Worm (Caenorhabditis elegans): Measurements from ENCODE around the gene tos-1.

tos-1 gene

DNA sequence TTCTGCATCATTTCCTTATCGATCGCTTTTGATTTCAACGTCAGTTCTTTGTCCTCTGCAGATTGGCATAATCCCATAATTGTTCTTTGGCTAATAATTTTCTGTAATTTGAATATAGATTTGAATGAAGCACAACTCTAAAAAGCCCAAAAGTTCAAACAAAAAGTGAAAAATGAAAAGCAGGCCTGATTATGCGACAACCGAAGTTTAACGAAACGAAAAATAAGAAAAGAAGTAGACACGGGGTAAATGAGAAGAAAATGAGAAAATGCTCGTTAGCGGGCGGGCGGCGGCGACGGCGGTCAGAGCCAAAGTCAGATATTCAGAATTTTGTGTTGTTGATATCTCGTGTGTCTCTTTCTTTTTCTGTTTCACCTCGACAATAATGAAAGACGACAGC, 15.7 kb upstream of the tos-1 start, which contains the start of gene gpa-3:
TSS of gene gpa-3 (minus strand) at position 101 of the 400 bp plus-strand sequence.
- TF ChIP-seq ceh-9 (tag; optimal IDR thresholded peaks at IDR 0.05), result no peak
- no peak for TF ChIP-seq ztf-4 (tag; optimal IDR thresholded peaks at IDR 0.05)
- TF ChIP-seq mml-1 (tag; optimal IDR thresholded peaks at IDR 0.05), result no peak
- no peak for TF ChIP-seq elt-1 (tag; optimal IDR thresholded peaks at IDR 0.05)
- no peak for TF ChIP-seq tbx-2 (tag; optimal IDR thresholded peaks at IDR 0.05)
- TF ChIP-seq unc-39 (tag; optimal IDR thresholded peaks at IDR 0.05), result no peak
- no peak for TF ChIP-seq pqm-1 (tag; optimal IDR thresholded peaks at IDR 0.05)
- TF ChIP-seq skn-1 (tag; optimal IDR thresholded peaks at IDR 0.05), result no peak

DNA sequence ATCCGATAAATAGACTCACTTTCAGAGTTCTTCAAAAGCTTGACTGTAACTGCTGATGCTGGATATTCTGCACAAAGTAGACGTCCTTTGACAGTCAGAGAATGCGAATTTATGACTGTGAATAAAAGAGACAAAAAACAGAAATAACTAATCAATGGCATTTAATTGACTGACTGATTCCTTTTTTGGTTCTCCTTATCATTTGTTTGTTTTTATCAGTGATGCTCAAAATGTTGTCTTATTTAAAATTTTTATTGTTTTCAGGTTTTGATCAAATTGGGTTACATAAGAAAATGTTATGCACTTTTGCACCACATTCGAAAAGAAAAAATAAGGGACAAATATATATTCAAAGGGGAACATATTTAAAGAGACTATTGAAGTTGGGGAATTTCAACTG, 12.3 kb upstream of the tos-1 start, which contains the start of gene ttr-49:
TSS of gene ttr-49 (minus strand) at position 171 of the 400 bp plus-strand sequence.
- TF ChIP-seq eor-1 (tag; optimal IDR thresholded peaks at IDR 0.05) (no peak), elt-2 (tag; optimal IDR thresholded peaks at IDR 0.05) (peak; percentile 64), pqm-1 (tag; optimal IDR thresholded peaks at IDR 0.05) (peak; percentile 24)

DNA sequence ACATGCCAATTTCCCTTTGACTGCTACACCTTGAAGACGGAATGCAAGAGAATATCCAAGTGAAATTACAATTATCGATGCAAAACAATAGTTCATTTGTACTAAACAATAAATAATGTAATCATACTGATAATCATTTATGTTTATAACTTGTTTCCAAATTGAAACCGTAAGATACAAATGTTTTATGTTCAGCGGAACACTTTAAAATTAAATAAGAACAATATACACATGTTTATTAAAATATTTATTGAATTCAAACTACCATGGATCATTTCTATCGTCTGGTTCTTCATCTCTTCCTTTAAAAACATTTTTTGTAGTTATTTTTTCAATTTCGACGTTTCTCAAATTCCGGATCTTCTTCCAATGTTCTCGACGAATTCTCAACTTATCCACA, 11.4 kb upstream of the tos-1 start, which contains the start of gene ttr-40:
TSS of gene ttr-40 (minus strand) at position 101 of the 400 bp plus-strand sequence.
- TF ChIP-seq ztf-4 (tag; optimal IDR thresholded peaks at IDR 0.05), result no peak
- no peak for TF ChIP-seq daf-12 (tag; optimal IDR thresholded peaks at IDR 0.05)
- TF ChIP-seq nhr-25 (tag; optimal IDR thresholded peaks at IDR 0.05), result no peak
- TF ChIP-seq ama-1 (optimal IDR thresholded peaks at IDR 0.05), result no peak
- no peak for TF ChIP-seq lin-39 (tag; optimal IDR thresholded peaks at IDR 0.05)
- no peak for TF ChIP-seq lsy-12 (tag; optimal IDR thresholded peaks at IDR 0.05)
- no peak for TF ChIP-seq aly-2 (tag; optimal IDR thresholded peaks at IDR 0.05)
- no peak for TF ChIP-seq nhr-23 (tag; optimal IDR thresholded peaks at IDR 0.05)
- no peak for TF ChIP-seq nfya-1 (tag; optimal IDR thresholded peaks at IDR 0.05; ENCODE audit: insufficient read depth)
- no peak for TF ChIP-seq eor-1 (tag; optimal IDR thresholded peaks at IDR 0.05)
- no peak for TF ChIP-seq mdl-1 (tag; optimal IDR thresholded peaks at IDR 0.05)
- TF ChIP-seq egl-5 (tag; optimal IDR thresholded peaks at IDR 0.05), result no peak
- no peak for TF ChIP-seq elt-2 (tag; optimal IDR thresholded peaks at IDR 0.05)
- no peak for TF ChIP-seq ZK546.5 (tag; optimal IDR thresholded peaks at IDR 0.05)
- no peak for TF ChIP-seq unc-39 (tag; optimal IDR thresholded peaks at IDR 0.05)
- no peak for TF ChIP-seq lin-15B (tag; optimal IDR thresholded peaks at IDR 0.05)

DNA sequence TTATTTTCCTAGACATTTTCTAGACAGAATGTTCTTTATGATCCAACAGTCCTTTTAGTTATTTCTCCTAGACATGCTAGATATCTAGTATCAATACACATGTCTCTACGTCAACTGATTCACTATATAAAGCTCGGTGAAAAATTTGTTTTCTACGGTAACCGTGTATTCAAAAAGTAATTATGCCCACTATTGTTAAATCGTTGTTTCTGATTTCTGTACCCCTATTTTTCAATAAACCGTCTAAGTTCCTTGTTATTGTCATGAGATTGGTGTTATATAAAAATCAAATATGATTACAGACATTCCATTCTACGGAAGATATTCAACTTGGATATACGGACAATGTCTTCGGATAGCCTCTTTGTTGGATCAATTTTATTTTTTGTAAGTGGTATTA, 8.9 kb upstream of the tos-1 start, which contains the start of gene srx-46:
TSS of gene srx-46 (plus strand) at position 301 of the 400 bp plus-strand sequence.
- TF ChIP-seq mml-1 (tag; optimal IDR thresholded peaks at IDR 0.05) (no peak), egl-27 (tag; optimal IDR thresholded peaks at IDR 0.05) (no peak)

DNA sequence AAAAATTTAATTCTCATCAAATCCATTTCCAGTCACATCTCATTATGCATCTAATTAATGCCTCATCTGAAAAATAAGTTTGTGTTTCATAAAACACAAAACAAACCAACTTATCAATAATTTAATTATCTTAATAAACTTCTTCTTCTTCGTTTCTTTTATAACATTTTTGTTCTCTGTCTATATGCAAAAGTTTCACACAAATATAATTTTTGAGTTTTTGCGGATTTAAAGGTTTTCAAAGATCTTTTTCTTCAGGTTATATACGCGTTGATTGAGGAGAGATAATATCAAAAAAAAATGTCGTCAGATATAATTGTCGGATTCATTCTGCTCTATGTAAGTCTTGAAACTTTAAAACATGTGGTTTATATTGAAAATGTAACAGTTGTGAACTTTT, 5.7 kb upstream of the tos-1 start, which contains the start of gene srx-47:
TSS of gene srx-47 (plus strand) at position 301 of the 400 bp plus-strand sequence.
- TF ChIP-seq lin-15B (tag; optimal IDR thresholded peaks at IDR 0.05) (no peak), nhr-23 (tag; optimal IDR thresholded peaks at IDR 0.05) (no peak), egl-27 (tag; optimal IDR thresholded peaks at IDR 0.05) (no peak), nhr-28 (tag; optimal IDR thresholded peaks at IDR 0.05) (no peak), ceh-9 (tag; optimal IDR thresholded peaks at IDR 0.05) (no peak)

DNA sequence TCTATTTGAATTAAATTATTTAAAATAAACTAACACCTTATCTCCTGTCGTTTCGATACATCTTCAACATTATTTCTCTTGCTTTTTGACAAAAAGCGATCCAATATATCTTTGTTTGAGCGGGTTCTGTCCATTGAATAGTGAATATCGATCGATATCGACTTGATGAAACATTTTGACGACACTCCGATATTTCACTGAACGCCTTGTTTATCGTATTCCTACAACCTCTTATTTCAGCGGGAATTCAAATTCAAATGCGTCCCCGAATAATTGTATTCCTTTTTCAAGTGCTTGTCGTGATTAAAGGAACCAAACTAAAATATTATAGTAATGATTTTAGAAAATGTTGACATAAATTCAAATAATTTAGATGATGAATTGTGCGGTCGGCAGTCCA, 2.8 kb upstream of the tos-1 start, which contains the start of the genes K07B1.7 and try-5:
TSS of gene K07B1.7 (minus strand) at position 159 of the 400 bp plus-strand sequence.
TSS of gene try-5 (plus strand) at position 241 of the 400 bp plus-strand sequence.
- TF ChIP-seq mml-1 (tag; optimal IDR thresholded peaks at IDR 0.05) (no peak), hmg-11 (tag; optimal IDR thresholded peaks at IDR 0.05) (no peak), ztf-4 (tag; optimal IDR thresholded peaks at IDR 0.05) (no peak), snpc-4 (tag; optimal IDR thresholded peaks at IDR 0.05) (no peak), elt-2 (tag; optimal IDR thresholded peaks at IDR 0.05) (no peak), egl-5 (tag; optimal IDR thresholded peaks at IDR 0.05) (peak; percentile 54), ceh-16 (tag; optimal IDR thresholded peaks at IDR 0.05) (no peak), pqm-1 (tag; optimal IDR thresholded peaks at IDR 0.05) (no peak), pha-4 (tag; optimal IDR thresholded peaks at IDR 0.05) (peak; percentile 85), nhr-12 (tag; optimal IDR thresholded peaks at IDR 0.05) (no peak), lin-15B (tag; optimal IDR thresholded peaks at IDR 0.05) (peak; percentile 64), fkh-10 (GFP tag; optimal IDR thresholded peaks at IDR 0.05) (no peak), nhr-25 (tag; optimal IDR thresholded peaks at IDR 0.05) (peak; percentile 62), ama-1 (optimal IDR thresholded peaks at IDR 0.05) (no peak), mdl-1 (tag; optimal IDR thresholded peaks at IDR 0.05) (no peak), nhr-11 (tag; optimal IDR thresholded peaks at IDR 0.05) (no peak), nhr-76 (tag; optimal IDR thresholded peaks at IDR 0.05) (no peak), elt-1 (tag; optimal IDR thresholded peaks at IDR 0.05) (no peak), skn-1 (tag; optimal IDR thresholded peaks at IDR 0.05) (peak; percentile 61), R02D3.7 (tag; optimal IDR thresholded peaks at IDR 0.05) (peak; percentile 96), sea-2 (GFP tag; optimal IDR thresholded peaks at IDR 0.05) (no peak), elt-3 (tag; optimal IDR thresholded peaks at IDR 0.05) (no peak), egl-27 (tag; optimal IDR thresholded peaks at IDR 0.05) (no peak), lsy-12 (tag; optimal IDR thresholded peaks at IDR 0.05) (no peak), fkh-2 (tag; optimal IDR thresholded peaks at IDR 0.05) (no peak), ceh-9 (tag; optimal IDR thresholded peaks at IDR 0.05) (no peak), ceh-28 (tag; optimal IDR thresholded peaks at IDR 0.05) (peak; percentile 94), nhr-77 (tag; optimal IDR thresholded peaks at IDR 0.05) (no peak), nhr-237 (tag; optimal IDR thresholded peaks at IDR 0.05) (no peak), zag-1 (tag; optimal IDR thresholded peaks at IDR 0.05) (no peak), unc-39 (tag; optimal IDR thresholded peaks at IDR 0.05) (no peak), aly-2 (tag; optimal IDR thresholded peaks at IDR 0.05) (no peak), nhr-67 (tag; optimal IDR thresholded peaks at IDR 0.05) (no peak)

Measured in whole organism, L3 larva.